Worm (Caenorhabditis elegans) whole organism, L1 larva: Measurements from ENCODE around the gene sucl-2.
A peak's percentile ranks its signal among the peaks of the same experiment; 100 is the strongest.

ENCODE experiments used
- lsy-2 ChIP-seq, 2 experiments: fragments of 150-350 bp; optimal IDR thresholded peaks; 2 replicates each; lab custom pipeline; 2014; ENCODE audit warnings: missing biosample characterization in 2 of 2, missing genetic modification characterization in 2 of 2
- sox-4 ChIP-seq: sonication (generic microtip); optimal IDR thresholded peaks from 2 replicates; lab custom pipeline; 2016; ENCODE audit warnings: missing genetic modification characterization, missing compliant biosample characterization
- zag-1 ChIP-seq: fragments of 150-350 bp; optimal IDR thresholded peaks from 2 replicates; lab custom pipeline; 2014; ENCODE audit warnings: missing biosample characterization, missing genetic modification characterization
- ztf-11 ChIP-seq, 2 experiments: sonication (generic microtip); optimal IDR thresholded peaks; 2 replicates each; lab custom pipeline; 2016 to 2017; ENCODE audit warnings: missing genetic modification characterization in 2 of 2, missing biosample characterization in 1 of 2, missing compliant biosample characterization in 1 of 2

- TF ChIP-seq ztf-11 (tag; optimal IDR thresholded peaks at IDR 0.05; lab: Kevin White, UChicago) (peak in 1 of 2 experiments; percentile 60), lsy-2 (tag; optimal IDR thresholded peaks at IDR 0.05; lab: Kevin White, UChicago) (peak; percentile 62 to 76), sox-4 (peak; percentile 49), zag-1 (peak; percentile 44)
These were observed 13.3 kb downstream of the sucl-2 start for ce11 chrIII:887874-888299.
